Worm (Caenorhabditis elegans) whole organism, young adult: ENCODE results near the gene epg-3.

ENCODE experiments used
- B0035.1 ChIP-seq: sonication (generic microtip); optimal IDR thresholded peaks from 2 replicates; lab custom pipeline; 2016; ENCODE audit warnings: missing genetic modification characterization, mild to moderate bottlenecking, missing compliant biosample characterization, missing genotype, missing genetic modification reagents
- F10E7.11 ChIP-seq: sonication (generic microtip); optimal IDR thresholded peaks from 2 replicates; lab custom pipeline; 2017; ENCODE audit warnings: mild to moderate bottlenecking, missing genetic modification characterization, moderate library complexity, missing compliant biosample characterization
- F23B12.7 ChIP-seq: sonication (generic microtip); optimal IDR thresholded peaks from 2 replicates; lab custom pipeline; 2017; ENCODE audit warnings: missing genetic modification characterization, mild to moderate bottlenecking, missing compliant biosample characterization, antibody characterized with exemption, moderate library complexity; ENCODE audit not compliant: insufficient read depth
- F33H1.4 ChIP-seq: fragments of 200-800 bp; sonication (Bioruptor generic); IDR thresholded peaks from 2 replicates; pipeline ENCODE4 v1.3.6; 2022; ENCODE audit warnings: missing genetic modification reagents, missing genetic modification characterization, missing compliant biosample characterization
- F49E8.2 ChIP-seq: sonication (generic microtip); optimal IDR thresholded peaks from 3 replicates; lab custom pipeline; 2017; ENCODE audit warnings: missing genetic modification characterization, mild to moderate bottlenecking, missing compliant biosample characterization, antibody characterized with exemption, moderate library complexity; ENCODE audit not compliant: insufficient read depth
- F57A8.1 ChIP-seq: fragments of 200-800 bp; sonication (Bioruptor generic); optimal IDR thresholded peaks from 2 replicates; lab custom pipeline; 2018; ENCODE audit warnings: mild to moderate bottlenecking, missing genetic modification characterization, moderate library complexity, missing compliant biosample characterization
- K11D2.4 ChIP-seq: fragments of 200-800 bp; sonication (Bioruptor generic); IDR thresholded peaks from 2 replicates; pipeline ENCODE4 v1.3.6; 2022; ENCODE audit warnings: missing genetic modification reagents, missing genetic modification characterization, missing compliant biosample characterization
- T07F8.4 ChIP-seq: sonication (generic microtip); optimal IDR thresholded peaks from 2 replicates; lab custom pipeline; 2016; ENCODE audit warnings: mild to moderate bottlenecking, missing genetic modification characterization, moderate library complexity, missing compliant biosample characterization
- Y53F4B.3 ChIP-seq: fragments of 200-800 bp; sonication (Bioruptor generic); IDR thresholded peaks from 2 replicates; pipeline ENCODE4 v1.3.6; 2022; ENCODE audit warnings: missing genetic modification reagents, missing genetic modification characterization, missing compliant biosample characterization
- Y53G8AR.9 ChIP-seq: fragments of 200-800 bp; sonication (Bioruptor generic); conservative IDR thresholded peaks from 2 replicates; pipeline ENCODE4 v1.3.6; 2022; ENCODE audit warnings: missing genetic modification reagents, missing genetic modification characterization, missing compliant biosample characterization
- Y67H2A.10 ChIP-seq: fragments of 200-800 bp; sonication (Bioruptor generic); conservative IDR thresholded peaks from 2 replicates; pipeline ENCODE4 v1.3.6; 2022; ENCODE audit warnings: missing genetic modification reagents, missing genetic modification characterization, missing compliant biosample characterization
- Y79H2A.3 ChIP-seq: fragments of 200-800 bp; sonication (Bioruptor generic); conservative IDR thresholded peaks from 2 replicates; pipeline ENCODE4 v1.3.6; 2022; ENCODE audit warnings: missing genetic modification reagents, missing genetic modification characterization, missing compliant biosample characterization
- Y95B8A.8 ChIP-seq: fragments of 200-800 bp; sonication (Bioruptor generic); IDR thresholded peaks from 2 replicates; pipeline ENCODE4 v1.3.6; 2022; ENCODE audit warnings: missing genetic modification reagents, missing genetic modification characterization, missing compliant biosample characterization
- ZK185.1 ChIP-seq: sonication (generic microtip); optimal IDR thresholded peaks from 2 replicates; lab custom pipeline; 2016; ENCODE audit warnings: mild to moderate bottlenecking, missing genetic modification characterization, missing compliant biosample characterization; ENCODE audit not compliant: poor library complexity, severe bottlenecking
- aptf-2 ChIP-seq: fragments of 200-800 bp; sonication (Bioruptor generic); conservative IDR thresholded peaks from 2 replicates; pipeline ENCODE4 v1.3.6; 2022; ENCODE audit warnings: missing genetic modification reagents, missing genetic modification characterization, missing compliant biosample characterization
- athp-1 ChIP-seq: sonication (generic microtip); optimal IDR thresholded peaks from 2 replicates; lab custom pipeline; 2017; ENCODE audit warnings: mild to moderate bottlenecking, missing genetic modification characterization, missing compliant biosample characterization
- bed-2 ChIP-seq: fragments of 200-800 bp; sonication (Bioruptor generic); IDR thresholded peaks from 2 replicates; pipeline ENCODE4 v1.3.6; 2022; ENCODE audit warnings: missing genetic modification reagents, missing genetic modification characterization, missing compliant biosample characterization
- cebp-1 ChIP-seq, 2 experiments: fragments of 200-800 bp in 1 of 2; sonication (Bioruptor generic) in 1 of 2; sonication (generic microtip) in 1 of 2; IDR thresholded peaks in 1 of 2; optimal IDR thresholded peaks in 1 of 2; 2 replicates each; pipeline versions ENCODE4 v1.3.6 to Lab custom; 2017 to 2022; ENCODE audit warnings: missing compliant biosample characterization in 2 of 2, missing genetic modification characterization in 2 of 2, mild to moderate bottlenecking in 1 of 2, missing genetic modification reagents in 1 of 2, moderate library complexity in 1 of 2
- cebp-2 ChIP-seq: fragments of 200-800 bp; sonication (Bioruptor generic); IDR thresholded peaks from 2 replicates; pipeline ENCODE4 v1.3.6; 2022; ENCODE audit warnings: missing genetic modification characterization, missing compliant biosample characterization
- ceh-100 ChIP-seq: fragments of 200-800 bp; sonication (Bioruptor generic); IDR thresholded peaks from 2 replicates; pipeline ENCODE4 v1.3.6; 2022; ENCODE audit warnings: missing genetic modification reagents, missing genetic modification characterization, missing compliant biosample characterization
- ceh-27 ChIP-seq: fragments of 200-800 bp; sonication (Bioruptor generic); optimal IDR thresholded peaks from 2 replicates; lab custom pipeline; 2018; ENCODE audit warnings: mild to moderate bottlenecking, missing genetic modification characterization, moderate library complexity, missing compliant biosample characterization
- ceh-58 ChIP-seq: fragments of 200-800 bp; sonication (Bioruptor generic); IDR thresholded peaks from 2 replicates; pipeline ENCODE4 v1.3.6; 2022; ENCODE audit warnings: missing genetic modification characterization, missing compliant biosample characterization
- die-1 ChIP-seq: sonication (generic microtip); optimal IDR thresholded peaks from 2 replicates; lab custom pipeline; 2016; ENCODE audit warnings: missing genotype, mild to moderate bottlenecking, missing genetic modification characterization, missing compliant biosample characterization
- hlh-12 ChIP-seq: sonication (generic microtip); optimal IDR thresholded peaks from 2 replicates; lab custom pipeline; 2016; ENCODE audit warnings: missing genetic modification characterization, missing compliant biosample characterization
- hlh-26 ChIP-seq: fragments of 200-800 bp; sonication (Bioruptor generic); conservative IDR thresholded peaks from 2 replicates; pipeline ENCODE4 v1.3.6; 2022; ENCODE audit warnings: missing genetic modification reagents, missing genetic modification characterization, missing compliant biosample characterization
- hmg-20 ChIP-seq: fragments of 200-800 bp; sonication (Bioruptor generic); IDR thresholded peaks from 2 replicates; pipeline ENCODE4 v1.3.6; 2022; ENCODE audit warnings: missing genetic modification reagents, missing genetic modification characterization, missing compliant biosample characterization
- let-526 ChIP-seq: fragments of 200-800 bp; sonication (Bioruptor generic); IDR thresholded peaks from 2 replicates; pipeline ENCODE4 v1.3.6; 2022; ENCODE audit warnings: missing genetic modification reagents, missing genetic modification characterization, missing compliant biosample characterization
- lin-40 ChIP-seq: sonication (generic microtip); optimal IDR thresholded peaks from 2 replicates; lab custom pipeline; 2016; ENCODE audit warnings: missing genetic modification characterization, mild to moderate bottlenecking, missing compliant biosample characterization, missing genotype, missing genetic modification reagents
- lsy-27 ChIP-seq: sonication (generic microtip); optimal IDR thresholded peaks from 2 replicates; lab custom pipeline; 2017; ENCODE audit warnings: missing genetic modification characterization, mild to moderate bottlenecking, missing compliant biosample characterization, antibody characterized with exemption, missing genotype, borderline replicate concordance; ENCODE audit not compliant: insufficient read depth
- madf-3 ChIP-seq: fragments of 200-800 bp; sonication (Bioruptor generic); IDR thresholded peaks from 2 replicates; pipeline ENCODE4 v1.3.6; 2022; ENCODE audit warnings: missing genetic modification reagents, missing genetic modification characterization, missing compliant biosample characterization
- madf-6 ChIP-seq: fragments of 200-800 bp; sonication (Bioruptor generic); IDR thresholded peaks from 2 replicates; pipeline ENCODE4 v1.3.6; 2022; ENCODE audit warnings: missing genetic modification reagents, missing genetic modification characterization, missing compliant biosample characterization
- mcd-1 ChIP-seq: fragments of 200-800 bp; sonication (Bioruptor generic); IDR thresholded peaks from 2 replicates; pipeline ENCODE4 v1.3.6; 2022; ENCODE audit warnings: missing genetic modification reagents, missing genetic modification characterization, missing compliant biosample characterization
- nfyb-1 ChIP-seq: fragments of 200-800 bp; sonication (Bioruptor generic); IDR thresholded peaks from 2 replicates; pipeline ENCODE4 v1.3.6; 2022; ENCODE audit warnings: missing genetic modification reagents, missing genetic modification characterization, missing compliant biosample characterization
- nhr-179 ChIP-seq: sonication (generic microtip); optimal IDR thresholded peaks from 2 replicates; lab custom pipeline; 2016; ENCODE audit warnings: mild to moderate bottlenecking, missing genetic modification characterization, missing compliant biosample characterization
- nhr-27 ChIP-seq: fragments of 200-800 bp; sonication (Bioruptor generic); optimal IDR thresholded peaks from 2 replicates; lab custom pipeline; 2018; ENCODE audit warnings: mild to moderate bottlenecking, missing genetic modification characterization, moderate library complexity, missing compliant biosample characterization
- nhr-80 ChIP-seq: sonication (generic microtip); optimal IDR thresholded peaks from 2 replicates; lab custom pipeline; 2016; ENCODE audit warnings: missing genetic modification characterization, missing compliant biosample characterization
- pha-4 ChIP-seq: fragments of 150-350 bp; sonication (generic microtip); optimal IDR thresholded peaks from 2 replicates; lab custom pipeline; 2014; ENCODE audit warnings: missing biosample characterization, missing genetic modification reagents, missing genetic modification characterization
- repo-1 ChIP-seq: sonication (generic microtip); optimal IDR thresholded peaks from 2 replicates; lab custom pipeline; 2017; ENCODE audit warnings: mild to moderate bottlenecking, missing genetic modification characterization, missing compliant biosample characterization
- sdz-38 ChIP-seq: sonication (generic microtip); optimal IDR thresholded peaks from 2 replicates; lab custom pipeline; 2016; ENCODE audit warnings: missing genotype, missing genetic modification characterization, missing compliant biosample characterization
- sea-2 ChIP-seq: fragments of 200-800 bp; sonication (Bioruptor generic); IDR thresholded peaks from 2 replicates; pipeline ENCODE4 v1.3.6; 2022; ENCODE audit warnings: missing genetic modification characterization, missing compliant biosample characterization
- snpc-1.1 ChIP-seq: sonication (generic microtip); optimal IDR thresholded peaks from 2 replicates; lab custom pipeline; 2017; ENCODE audit warnings: missing genetic modification characterization, mild to moderate bottlenecking, missing compliant biosample characterization, antibody characterized with exemption, moderate library complexity, missing genotype, missing genetic modification reagents; ENCODE audit not compliant: insufficient read depth
- sptf-2 ChIP-seq: fragments of 200-800 bp; sonication (Bioruptor generic); optimal IDR thresholded peaks from 2 replicates; lab custom pipeline; 2018; ENCODE audit warnings: mild to moderate bottlenecking, missing genetic modification characterization, missing compliant biosample characterization
- tlf-1 ChIP-seq: fragments of 200-800 bp; sonication (Bioruptor generic); optimal IDR thresholded peaks from 2 replicates; lab custom pipeline; 2018; ENCODE audit warnings: mild to moderate bottlenecking, missing genetic modification characterization, missing compliant biosample characterization
- zim-3 ChIP-seq: sonication (generic microtip); optimal IDR thresholded peaks from 2 replicates; lab custom pipeline; 2017; ENCODE audit warnings: mild to moderate bottlenecking, missing genetic modification characterization, moderate library complexity, missing compliant biosample characterization
- ztf-18 ChIP-seq: sonication (generic microtip); optimal IDR thresholded peaks from 2 replicates; lab custom pipeline; 2016; ENCODE audit warnings: missing genotype, mild to moderate bottlenecking, missing genetic modification characterization, missing compliant biosample characterization

Gene epg-3

DNA sequence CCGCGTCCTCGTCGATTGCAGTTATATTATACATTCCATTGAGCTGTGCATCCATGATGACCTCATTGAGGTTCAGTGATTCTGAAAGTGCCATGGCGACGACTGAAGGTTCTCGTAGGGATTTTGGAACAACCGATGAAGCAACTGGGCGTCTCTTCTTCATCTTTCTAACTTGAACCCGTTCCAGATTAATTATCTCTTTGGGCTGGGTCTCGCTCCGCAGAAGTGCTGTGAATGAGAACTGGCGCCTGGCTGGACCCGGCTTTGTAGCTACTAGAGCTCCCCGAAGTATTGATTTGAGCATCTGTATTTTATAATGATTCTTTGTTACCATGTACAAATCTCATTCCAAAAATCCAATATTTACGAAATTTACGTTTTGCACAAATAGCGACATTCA, 43.0 kb downstream of the epg-3 start, which contains the start of gene ZK1010.2 (continued):
- TF ChIP-seq lsy-27 (tag; lab: Kevin White, UChicago) (no peak), sdz-38 (tag; lab: Kevin White, UChicago) (no peak), madf-3 (GFP tag; lab: Robert Waterston, UW) (peak; percentile 71; the same call in 1 of the 2 replicates), ZK185.1 (tag; lab: Kevin White, UChicago) (no peak), snpc-1.1 (tag; lab: Kevin White, UChicago) (no peak), zim-3 (tag; lab: Kevin White, UChicago) (no peak), K11D2.4 (no peak), T07F8.4 (tag; lab: Kevin White, UChicago) (no peak), Y53F4B.3 (GFP tag; lab: Robert Waterston, UW) (no peak), nhr-80 (tag; lab: Kevin White, UChicago) (no peak), mcd-1 (GFP tag; lab: Robert Waterston, UW) (peak; percentile 71), F57A8.1 (GFP tag; lab: Kevin White, UChicago) (no peak), pha-4 (no peak), nfyb-1 (GFP tag; lab: Robert Waterston, UW) (no peak), sptf-2 (no peak), tlf-1 (peak; percentile 24), ceh-100 (peak; percentile 63; the same call in 1 of the 2 replicates), bed-2 (GFP tag; lab: Robert Waterston, UW) (no peak), Y67H2A.10 (GFP tag; lab: Robert Waterston, UW) (no peak), Y53G8AR.9 (GFP tag; lab: Robert Waterston, UW) (peak; percentile 80; the same call in 1 of the 2 replicates), hlh-12 (tag; lab: Kevin White, UChicago) (no peak), F23B12.7 (tag; lab: Kevin White, UChicago) (no peak), repo-1 (tag; lab: Kevin White, UChicago) (no peak), F49E8.2 (peak; percentile 76), cebp-2 (GFP tag; lab: Robert Waterston, UW) (no peak), ztf-18 (tag; lab: Kevin White, UChicago) (no peak), nhr-179 (tag; lab: Kevin White, UChicago) (no peak), hmg-20 (no peak), lin-40 (tag; lab: Kevin White, UChicago) (no peak), nhr-27 (tag; lab: Kevin White, UChicago) (no peak), let-526 (GFP tag; lab: Robert Waterston, UW) (no peak), F10E7.11 (tag; lab: Kevin White, UChicago) (no peak), Y79H2A.3 (GFP tag; lab: Robert Waterston, UW) (no peak), ceh-58 (GFP tag; lab: Robert Waterston, UW) (no peak), cebp-1 (GFP tag; IDR thresholded peaks at IDR 0.05; lab: Robert Waterston, UW) (no peak), cebp-1 (tag; optimal IDR thresholded peaks at IDR 0.05; lab: Kevin White, UChicago) (peak; percentile 5), B0035.1 (tag; lab: Kevin White, UChicago) (no peak), hlh-26 (GFP tag; lab: Robert Waterston, UW) (no peak), aptf-2 (GFP tag; lab: Robert Waterston, UW) (no peak), madf-6 (GFP tag; lab: Robert Waterston, UW) (peak; percentile 70), athp-1 (tag; lab: Kevin White, UChicago) (peak; percentile 74), sea-2 (GFP tag; lab: Robert Waterston, UW) (no peak), die-1 (no peak), Y95B8A.8 (GFP tag; lab: Robert Waterston, UW) (peak; percentile 45; the same call in 1 of the 2 replicates), F33H1.4 (GFP tag; lab: Robert Waterston, UW) (peak; percentile 38; the same call in 1 of the 2 replicates), ceh-27 (GFP tag; lab: Kevin White, UChicago) (no peak)
